Worm (Caenorhabditis elegans): ENCODE measurements around the gene C16C8.4.

DNA sequence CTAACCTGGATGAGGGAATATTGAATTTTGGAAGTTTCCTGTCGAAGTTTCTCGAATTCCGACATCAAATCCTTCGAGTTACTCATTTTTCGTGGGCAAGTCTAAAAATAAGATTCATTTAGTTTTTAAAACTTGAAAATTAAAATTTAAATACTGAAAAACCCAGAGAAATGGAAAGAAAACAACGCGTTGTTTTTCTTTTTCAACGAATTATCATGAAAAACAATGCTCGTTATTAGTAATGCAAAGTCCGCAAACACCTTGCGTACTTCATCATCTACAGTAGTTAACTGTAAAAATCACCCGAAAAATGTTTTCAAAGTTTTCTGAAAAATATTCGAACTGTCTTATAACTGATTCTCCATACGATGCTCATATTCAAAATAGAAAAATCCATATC lies at the start of gene C16C8.4:
- TF ChIP-seq T23F11.4 (GFP tag; optimal IDR thresholded peaks at IDR 0.05), result no peak
- no peak for TF ChIP-seq unc-55 (GFP tag; optimal IDR thresholded peaks at IDR 0.05)

All from whole organism, late embryonic.